Worm (Caenorhabditis elegans) whole organism, late embryonic: Measurements from ENCODE around the gene clec-121.
"Not testable (repeated sequence)": the region's sequence is repeated elsewhere in the genome, so short reads cannot be mapped to it uniquely, and the experiment has no call there.

ENCODE experiments used
- C08G9.2 ChIP-seq: sonication (generic microtip); optimal IDR thresholded peaks from 2 replicates; lab custom pipeline; 2016; ENCODE audit warnings: mild to moderate bottlenecking, missing genetic modification characterization, moderate library complexity, missing compliant biosample characterization
- C38D4.7 ChIP-seq: fragments of 200-800 bp; sonication (Bioruptor generic); optimal IDR thresholded peaks from 2 replicates; lab custom pipeline; 2018; ENCODE audit warnings: mild to moderate bottlenecking, missing genetic modification characterization, moderate library complexity, missing compliant biosample characterization
- K09A11.1 ChIP-seq: sonication (generic microtip); optimal IDR thresholded peaks from 2 replicates; lab custom pipeline; 2017; ENCODE audit warnings: antibody characterized with exemption, mild to moderate bottlenecking, missing genetic modification characterization, missing compliant biosample characterization; ENCODE audit not compliant: insufficient read depth
- T23F11.4 ChIP-seq: fragments of 200-800 bp; sonication (Bioruptor generic); optimal IDR thresholded peaks from 2 replicates; lab custom pipeline; 2018; ENCODE audit warnings: mild to moderate bottlenecking, missing genetic modification characterization, missing compliant biosample characterization
- Y22D7AL.16 ChIP-seq: sonication (generic microtip); optimal IDR thresholded peaks from 2 replicates; lab custom pipeline; 2016; ENCODE audit warnings: missing genetic modification characterization, missing compliant biosample characterization
- ceh-19 ChIP-seq: fragments of 200-800 bp; sonication (Bioruptor generic); optimal IDR thresholded peaks from 2 replicates; lab custom pipeline; 2018; ENCODE audit warnings: mild to moderate bottlenecking, missing genetic modification characterization, missing compliant biosample characterization
- ceh-2 ChIP-seq: sonication (generic microtip); optimal IDR thresholded peaks from 2 replicates; lab custom pipeline; 2016; ENCODE audit warnings: missing genotype, missing genetic modification characterization, missing compliant biosample characterization
- ceh-30 ChIP-seq: fragments of 150-350 bp; optimal IDR thresholded peaks from 2 replicates; lab custom pipeline; 2014; ENCODE audit warnings: missing biosample characterization, missing genetic modification characterization
- ceh-31 ChIP-seq: sonication (generic microtip); optimal IDR thresholded peaks from 2 replicates; lab custom pipeline; 2016; ENCODE audit warnings: missing genetic modification characterization, missing compliant biosample characterization
- ceh-34 ChIP-seq: sonication (generic microtip); optimal IDR thresholded peaks from 2 replicates; lab custom pipeline; 2016; ENCODE audit warnings: mild to moderate bottlenecking, missing genetic modification characterization, missing compliant biosample characterization
- ceh-6 ChIP-seq: fragments of 200-800 bp; sonication (Bioruptor generic); optimal IDR thresholded peaks from 2 replicates; lab custom pipeline; 2018; ENCODE audit warnings: mild to moderate bottlenecking, missing genetic modification characterization, missing compliant biosample characterization
- ceh-9 ChIP-seq: sonication (generic microtip); optimal IDR thresholded peaks from 2 replicates; lab custom pipeline; 2016; ENCODE audit warnings: mild to moderate bottlenecking, missing genetic modification characterization, inconsistent platforms, missing compliant biosample characterization
- dve-1 ChIP-seq: sonication (generic microtip); optimal IDR thresholded peaks from 2 replicates; lab custom pipeline; 2017; ENCODE audit warnings: antibody characterized with exemption, mild to moderate bottlenecking, missing genetic modification characterization, missing compliant biosample characterization
- ets-4 ChIP-seq: sonication (generic microtip); optimal IDR thresholded peaks from 2 replicates; lab custom pipeline; 2016; ENCODE audit warnings: missing genetic modification characterization, missing compliant biosample characterization
- fax-1 ChIP-seq: sonication (generic microtip); optimal IDR thresholded peaks from 2 replicates; lab custom pipeline; 2016; ENCODE audit warnings: missing genotype, missing genetic modification characterization, missing compliant biosample characterization
- fkh-10 ChIP-seq: fragments of 150-350 bp; optimal IDR thresholded peaks from 2 replicates; lab custom pipeline; 2014; ENCODE audit warnings: missing biosample characterization, missing genetic modification reagents, missing genetic modification characterization
- hlh-13 ChIP-seq: fragments of 200-800 bp; sonication (Bioruptor generic); optimal IDR thresholded peaks from 2 replicates; lab custom pipeline; 2018; ENCODE audit warnings: mild to moderate bottlenecking, missing genetic modification characterization, missing compliant biosample characterization
- lim-6 ChIP-seq: sonication (generic microtip); optimal IDR thresholded peaks from 2 replicates; lab custom pipeline; 2016; ENCODE audit warnings: missing genetic modification characterization, missing compliant biosample characterization
- lin-11 ChIP-seq: fragments of 200-800 bp; sonication (Bioruptor generic); optimal IDR thresholded peaks from 2 replicates; lab custom pipeline; 2018; ENCODE audit warnings: mild to moderate bottlenecking, missing genetic modification characterization, missing compliant biosample characterization
- madf-2 ChIP-seq: sonication (generic microtip); optimal IDR thresholded peaks from 2 replicates; lab custom pipeline; 2017; ENCODE audit warnings: missing genetic modification characterization, missing compliant biosample characterization
- mec-3 ChIP-seq: sonication (generic microtip); optimal IDR thresholded peaks from 2 replicates; lab custom pipeline; 2016; ENCODE audit warnings: borderline replicate concordance, missing genetic modification characterization, missing compliant biosample characterization
- nfya-1 ChIP-seq: sonication (generic microtip); optimal IDR thresholded peaks from 2 replicates; lab custom pipeline; 2017; ENCODE audit warnings: missing genetic modification characterization, mild to moderate bottlenecking, missing compliant biosample characterization, antibody characterized with exemption, moderate library complexity
- nhr-11 ChIP-seq: fragments of 150-350 bp; optimal IDR thresholded peaks from 2 replicates; lab custom pipeline; 2014; ENCODE audit warnings: missing biosample characterization, missing genetic modification characterization
- pax-1 ChIP-seq: fragments of 150-350 bp; optimal IDR thresholded peaks from 2 replicates; lab custom pipeline; 2014; ENCODE audit warnings: missing biosample characterization, missing genetic modification characterization
- pha-2 ChIP-seq: sonication (generic microtip); optimal IDR thresholded peaks from 2 replicates; lab custom pipeline; 2017; ENCODE audit warnings: mild to moderate bottlenecking, missing genetic modification characterization, missing compliant biosample characterization
- pha-4 ChIP-seq: fragments of 150-350 bp; optimal IDR thresholded peaks from 2 replicates; lab custom pipeline; 2018; ENCODE audit warnings: missing biosample characterization, missing genetic modification reagents, missing genetic modification characterization
- pros-1 ChIP-seq: fragments of 150-350 bp; optimal IDR thresholded peaks from 2 replicates; lab custom pipeline; 2014; ENCODE audit warnings: missing biosample characterization, missing genetic modification reagents, missing genetic modification characterization
- rnt-1 ChIP-seq: sonication (generic microtip); optimal IDR thresholded peaks from 2 replicates; lab custom pipeline; 2016; ENCODE audit warnings: missing genetic modification characterization, missing compliant biosample characterization
- sdc-2 ChIP-seq: sonication (generic microtip); optimal IDR thresholded peaks from 2 replicates; lab custom pipeline; 2016; ENCODE audit warnings: missing genotype, missing genetic modification characterization, missing compliant biosample characterization
- sox-4 ChIP-seq: sonication (generic microtip); optimal IDR thresholded peaks from 2 replicates; lab custom pipeline; 2017; ENCODE audit warnings: mild to moderate bottlenecking, missing genetic modification characterization, inconsistent platforms, missing compliant biosample characterization
- tbx-2 ChIP-seq: sonication (generic microtip); optimal IDR thresholded peaks from 2 replicates; lab custom pipeline; 2016; ENCODE audit warnings: missing genetic modification characterization, missing compliant biosample characterization
- ttx-3 ChIP-seq: sonication (generic microtip); optimal IDR thresholded peaks from 2 replicates; lab custom pipeline; 2016; ENCODE audit warnings: missing genetic modification reagents, missing genetic modification characterization, missing compliant biosample characterization
- unc-42 ChIP-seq: sonication (generic microtip); optimal IDR thresholded peaks from 2 replicates; lab custom pipeline; 2016; ENCODE audit warnings: missing genotype, missing genetic modification characterization, missing compliant biosample characterization
- unc-55 ChIP-seq: sonication (generic microtip); optimal IDR thresholded peaks from 2 replicates; lab custom pipeline; 2017; ENCODE audit warnings: missing biosample characterization, missing genetic modification reagents, missing genetic modification characterization
- zip-5 ChIP-seq: sonication (generic microtip); optimal IDR thresholded peaks from 2 replicates; lab custom pipeline; 2016; ENCODE audit warnings: missing genetic modification characterization, missing compliant biosample characterization

clec-121 gene

ce11 chrII:3126341-3126740 is 24.2 kb downstream of the clec-121 start, which contains the start of gene ins-19:
TSS of gene ins-19 (minus strand) at chrII:3126441.
- TF ChIP-seq Y22D7AL.16 (tag; lab: Kevin White, UChicago) (no peak), hlh-13 (GFP tag; lab: Kevin White, UChicago) (no peak), ceh-19 (no peak), fkh-10 (GFP tag; lab: Kevin White, UChicago) (no peak), nhr-11 (tag; lab: Kevin White, UChicago) (no peak), C08G9.2 (tag; lab: Kevin White, UChicago) (no peak), ceh-31 (tag; lab: Kevin White, UChicago) (no peak), ceh-30 (no peak), zip-5 (tag; lab: Kevin White, UChicago) (no peak), ets-4 (tag; lab: Kevin White, UChicago) (no peak), pros-1 (no peak), pha-4 (tag; lab: Kevin White, UChicago) (no peak), fax-1 (no peak), K09A11.1 (tag; lab: Kevin White, UChicago) (no peak), nfya-1 (tag; lab: Kevin White, UChicago) (no peak), T23F11.4 (GFP tag; lab: Kevin White, UChicago) (no peak), C38D4.7 (GFP tag; lab: Kevin White, UChicago) (no peak)

- not testable (repeated sequence) for TF ChIP-seq lin-11, sdc-2, ceh-2 (tag; lab: Kevin White, UChicago)
These were observed 24.6 kb downstream of the clec-121 start, which contains the start of gene ins-31 for ce11 chrII:3126741-3127140. TSS of gene ins-31 (plus strand) at chrII:3127041.

DNA sequence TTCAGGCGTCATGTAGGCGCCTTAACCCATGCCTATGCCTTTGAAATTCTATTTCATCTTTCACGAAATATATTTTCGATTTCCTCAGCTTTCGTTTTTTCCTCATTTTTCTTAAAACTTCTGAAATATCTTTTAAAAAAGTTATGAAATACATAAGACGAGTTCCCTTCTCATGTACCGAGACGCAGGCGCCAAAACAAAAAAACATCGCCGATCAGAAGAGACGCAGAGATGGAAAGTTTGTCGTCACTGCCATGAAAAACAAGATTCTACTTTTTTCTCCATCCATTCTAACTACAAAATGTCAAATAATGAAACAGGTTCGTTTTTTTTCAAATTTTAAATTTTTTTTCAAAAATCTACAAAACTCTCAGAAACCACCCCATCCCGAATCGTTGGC is 26.9 kb downstream of the clec-121 start, which contains the start of gene chil-24:
Gene chil-24 (plus strand): TSS at position 156 of the 400 bp plus-strand sequence.
- TF ChIP-seq ceh-34 (tag; lab: Kevin White, UChicago): no peak
- TF ChIP-seq pha-2: no peak
- no peak for TF ChIP-seq fkh-10 (GFP tag; lab: Kevin White, UChicago)
- TF ChIP-seq ceh-6: no peak
- TF ChIP-seq ceh-9 (tag; lab: Kevin White, UChicago): no peak
- no peak for TF ChIP-seq hlh-13 (GFP tag; lab: Kevin White, UChicago)
- TF ChIP-seq rnt-1: no peak
- no peak for TF ChIP-seq unc-42
- no peak for TF ChIP-seq sox-4
- no peak for TF ChIP-seq madf-2 (tag; lab: Kevin White, UChicago)
- TF ChIP-seq mec-3: no peak
- no peak for TF ChIP-seq pax-1
- TF ChIP-seq, all 69 proteins: peak for 0

DNA sequence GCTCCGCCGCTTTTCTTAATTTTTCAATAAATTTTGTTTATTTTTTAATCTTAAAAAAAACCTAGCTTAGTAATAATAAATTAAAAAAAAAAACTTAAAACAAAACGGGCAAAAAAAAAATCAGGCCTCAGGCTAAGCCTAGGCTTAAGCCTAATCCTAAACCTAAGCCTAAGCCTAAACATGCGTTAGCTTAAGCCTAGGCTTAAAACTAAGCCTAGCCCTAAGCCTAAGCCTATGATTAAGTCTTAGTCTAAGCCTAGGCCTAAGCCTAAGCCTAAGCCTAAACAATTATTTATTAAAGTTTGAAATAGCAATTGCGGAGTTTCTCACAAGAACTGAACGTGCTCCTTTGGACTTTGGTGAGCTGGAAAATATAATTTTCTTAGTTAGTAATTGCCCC is 33.2 kb downstream of the clec-121 start:
- no peak for TF ChIP-seq tbx-2 (tag; lab: Kevin White, UChicago)
- TF ChIP-seq dve-1 (tag; lab: Kevin White, UChicago): peak; percentile 63

DNA sequence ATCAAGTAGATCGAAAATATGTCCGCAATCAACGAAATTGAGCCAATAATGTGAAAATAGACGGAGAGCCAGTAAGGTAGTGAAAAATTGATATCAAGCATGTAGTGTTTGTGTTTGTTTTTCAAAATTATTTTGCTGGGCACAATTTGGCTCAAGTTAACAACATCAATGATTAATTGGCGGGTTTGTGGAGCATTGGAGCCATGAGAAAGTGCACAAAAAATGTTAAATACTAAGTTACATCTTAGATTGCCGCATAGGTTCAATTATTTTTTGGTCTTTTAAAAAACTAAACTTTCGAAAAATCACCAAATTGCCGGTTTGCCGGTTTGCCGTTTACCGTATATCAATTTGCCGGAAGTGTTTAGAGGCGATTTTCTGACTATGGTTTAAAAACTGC is 35.7 kb downstream of the clec-121 start, which contains the start of gene sri-54:
Gene sri-54 (minus strand): TSS at position 101 of the 400 bp plus-strand sequence.
- no peak for TF ChIP-seq lim-6 (tag; lab: Kevin White, UChicago)
- TF ChIP-seq unc-55 (GFP tag; lab: Kevin White, UChicago): no peak
- TF ChIP-seq ttx-3: no peak
- no peak for TF ChIP-seq ceh-9 (tag; lab: Kevin White, UChicago)
